Worm (Caenorhabditis elegans) whole organism, L2 larva: ENCODE measurements around the gene C34D4.3.
A peak's percentile ranks its signal among the peaks of the same experiment; 100 is the strongest.

Source experiments
- C34F6.9 ChIP-seq: fragments of 150-350 bp; optimal IDR thresholded peaks from 2 replicates; lab custom pipeline; 2014; ENCODE audit warnings: missing biosample characterization, missing genetic modification characterization
- R02D3.7 ChIP-seq: fragments of 150-350 bp; optimal IDR thresholded peaks from 2 replicates; lab custom pipeline; 2014; ENCODE audit warnings: missing biosample characterization, missing genetic modification characterization
- Y55F3AM.14 ChIP-seq: fragments of 200-800 bp; sonication (Bioruptor generic); optimal IDR thresholded peaks from 2 replicates; lab custom pipeline; 2018; ENCODE audit warnings: mild to moderate bottlenecking, missing genetic modification characterization, missing compliant biosample characterization
- ZK546.5 ChIP-seq: sonication (generic microtip); optimal IDR thresholded peaks from 2 replicates; lab custom pipeline; 2017; ENCODE audit warnings: missing biosample characterization, missing genetic modification characterization
- alr-1 ChIP-seq: fragments of 150-350 bp; optimal IDR thresholded peaks from 2 replicates; lab custom pipeline; 2014; ENCODE audit warnings: missing biosample characterization, missing genetic modification characterization
- aly-2 ChIP-seq: fragments of 150-350 bp; optimal IDR thresholded peaks from 2 replicates; lab custom pipeline; 2014; ENCODE audit warnings: missing biosample characterization, missing genetic modification characterization
- ama-1 ChIP-seq: fragments of 150-350 bp; optimal IDR thresholded peaks from 2 replicates; lab custom pipeline; 2018; ENCODE audit warnings: inconsistent platforms
- blmp-1 ChIP-seq: sonication (generic microtip); optimal IDR thresholded peaks from 2 replicates; lab custom pipeline; 2017; ENCODE audit warnings: missing genetic modification characterization, mild to moderate bottlenecking, missing compliant biosample characterization, antibody characterized with exemption, moderate library complexity; ENCODE audit not compliant: insufficient read depth
- ceh-16 ChIP-seq: fragments of 150-350 bp; optimal IDR thresholded peaks from 2 replicates; lab custom pipeline; 2014; ENCODE audit warnings: missing biosample characterization, missing genetic modification characterization
- ceh-82 ChIP-seq: fragments of 150-350 bp; optimal IDR thresholded peaks from 2 replicates; lab custom pipeline; 2014; ENCODE audit warnings: missing biosample characterization, missing genetic modification characterization
- crh-2 ChIP-seq: sonication (generic microtip); optimal IDR thresholded peaks from 2 replicates; lab custom pipeline; 2017; ENCODE audit warnings: missing biosample characterization, missing genetic modification characterization
- egl-27 ChIP-seq: sonication (generic microtip); optimal IDR thresholded peaks from 3 replicates; lab custom pipeline; 2017; ENCODE audit warnings: missing biosample characterization, missing genetic modification reagents, missing genetic modification characterization
- elt-1 ChIP-seq: fragments of 150-350 bp; optimal IDR thresholded peaks from 2 replicates; lab custom pipeline; 2014; ENCODE audit warnings: missing biosample characterization, missing genetic modification characterization
- elt-3 ChIP-seq: sonication (generic microtip); optimal IDR thresholded peaks from 2 replicates; lab custom pipeline; 2017; ENCODE audit warnings: missing biosample characterization, missing genetic modification characterization
- fos-1 ChIP-seq: fragments of 150-350 bp; optimal IDR thresholded peaks from 2 replicates; lab custom pipeline; 2014; ENCODE audit warnings: missing biosample characterization, missing genetic modification characterization
- gmeb-1 ChIP-seq: fragments of 150-350 bp; optimal IDR thresholded peaks from 2 replicates; lab custom pipeline; 2014; ENCODE audit warnings: missing biosample characterization, missing genetic modification characterization
- lin-11 ChIP-seq: fragments of 150-350 bp; sonication (generic microtip); optimal IDR thresholded peaks from 2 replicates; lab custom pipeline; 2014; ENCODE audit warnings: missing biosample characterization, missing genetic modification characterization, inconsistent platforms, mixed read lengths
- lin-13 ChIP-seq: fragments of 150-350 bp; optimal IDR thresholded peaks from 2 replicates; lab custom pipeline; 2014; ENCODE audit warnings: missing biosample characterization, missing genetic modification reagents, missing genetic modification characterization
- lin-39 ChIP-seq: fragments of 150-350 bp; optimal IDR thresholded peaks from 2 replicates; lab custom pipeline; 2014; ENCODE audit warnings: missing biosample characterization, missing genetic modification reagents, missing genetic modification characterization
- lsy-2 ChIP-seq, 2 experiments: fragments of 150-350 bp in 1 of 2; sonication (generic microtip) in 1 of 2; optimal IDR thresholded peaks; 2 replicates each; lab custom pipeline; 2014 to 2017; ENCODE audit warnings: missing biosample characterization in 2 of 2, missing genetic modification characterization in 2 of 2
- mab-5 ChIP-seq: fragments of 150-350 bp; optimal IDR thresholded peaks from 2 replicates; lab custom pipeline; 2014; ENCODE audit warnings: missing biosample characterization, missing genetic modification characterization
- mbf-1 ChIP-seq: sonication (generic microtip); optimal IDR thresholded peaks from 2 replicates; lab custom pipeline; 2017; ENCODE audit warnings: missing biosample characterization, missing genetic modification characterization
- mdl-1 ChIP-seq, 2 experiments: fragments of 150-350 bp in 1 of 2; sonication (generic microtip) in 1 of 2; optimal IDR thresholded peaks; 2 replicates each; lab custom pipeline; 2017; ENCODE audit warnings: missing biosample characterization in 2 of 2, missing genetic modification characterization in 2 of 2
- nhr-10 ChIP-seq: sonication (generic microtip); optimal IDR thresholded peaks from 2 replicates; lab custom pipeline; 2017; ENCODE audit warnings: missing biosample characterization, missing genetic modification characterization
- nhr-11 ChIP-seq: fragments of 150-350 bp; optimal IDR thresholded peaks from 2 replicates; lab custom pipeline; 2014; ENCODE audit warnings: missing biosample characterization, missing genetic modification characterization
- nhr-12 ChIP-seq: fragments of 150-350 bp; optimal IDR thresholded peaks from 2 replicates; lab custom pipeline; 2014; ENCODE audit warnings: missing biosample characterization, missing genetic modification characterization
- nhr-129 ChIP-seq: fragments of 150-350 bp; optimal IDR thresholded peaks from 2 replicates; lab custom pipeline; 2014; ENCODE audit warnings: missing biosample characterization, missing genetic modification characterization
- nhr-21 ChIP-seq: fragments of 150-350 bp; optimal IDR thresholded peaks from 2 replicates; lab custom pipeline; 2014; ENCODE audit warnings: missing biosample characterization, missing genetic modification characterization
- nhr-23 ChIP-seq: fragments of 150-350 bp; optimal IDR thresholded peaks from 2 replicates; lab custom pipeline; 2014; ENCODE audit warnings: missing biosample characterization, missing genetic modification reagents, missing genetic modification characterization
- nhr-237 ChIP-seq: fragments of 150-350 bp; optimal IDR thresholded peaks from 2 replicates; lab custom pipeline; 2014; ENCODE audit warnings: missing biosample characterization, missing genetic modification characterization
- nhr-25 ChIP-seq: fragments of 150-350 bp; sonication (generic microtip); optimal IDR thresholded peaks from 3 replicates; lab custom pipeline; 2014; ENCODE audit warnings: missing biosample characterization, missing genetic modification characterization
- nhr-6 ChIP-seq: fragments of 150-350 bp; optimal IDR thresholded peaks from 2 replicates; lab custom pipeline; 2014; ENCODE audit warnings: missing biosample characterization, missing genetic modification characterization
- nhr-77 ChIP-seq: fragments of 150-350 bp; optimal IDR thresholded peaks from 2 replicates; lab custom pipeline; 2014; ENCODE audit warnings: missing biosample characterization, missing genetic modification characterization
- peb-1 ChIP-seq: fragments of 150-350 bp; optimal IDR thresholded peaks from 2 replicates; lab custom pipeline; 2014; ENCODE audit warnings: missing biosample characterization, missing genetic modification characterization
- sem-4 ChIP-seq: fragments of 150-350 bp; optimal IDR thresholded peaks from 2 replicates; lab custom pipeline; 2014; ENCODE audit warnings: missing biosample characterization, missing genetic modification reagents, missing genetic modification characterization
- skn-1 ChIP-seq: sonication (generic microtip); optimal IDR thresholded peaks from 2 replicates; lab custom pipeline; 2017; ENCODE audit warnings: missing biosample characterization, missing genetic modification characterization
- sma-3 ChIP-seq: sonication (generic microtip); optimal IDR thresholded peaks from 2 replicates; lab custom pipeline; 2016; ENCODE audit warnings: missing genetic modification reagents, missing genetic modification characterization, missing compliant biosample characterization
- sma-9 ChIP-seq, 2 experiments: fragments of 150-350 bp in 1 of 2; sonication (generic microtip) in 1 of 2; optimal IDR thresholded peaks; 2 replicates each; lab custom pipeline; 2014 to 2016; ENCODE audit warnings: missing genetic modification characterization in 2 of 2, mild to moderate bottlenecking in 1 of 2, missing biosample characterization in 1 of 2, missing compliant biosample characterization in 1 of 2, missing genetic modification reagents in 1 of 2, moderate library complexity in 1 of 2
- snpc-4 ChIP-seq: fragments of 150-350 bp; optimal IDR thresholded peaks from 2 replicates; lab custom pipeline; 2014; ENCODE audit warnings: missing biosample characterization, missing genetic modification characterization
- unc-39 ChIP-seq: fragments of 150-350 bp; optimal IDR thresholded peaks from 2 replicates; lab custom pipeline; 2014; ENCODE audit warnings: missing biosample characterization, missing genetic modification characterization
- unc-55 ChIP-seq: fragments of 150-350 bp; sonication (generic microtip); optimal IDR thresholded peaks from 3 replicates; lab custom pipeline; 2014; ENCODE audit warnings: missing biosample characterization, missing genetic modification reagents, missing genetic modification characterization
- zag-1 ChIP-seq: fragments of 150-350 bp; optimal IDR thresholded peaks from 2 replicates; lab custom pipeline; 2014; ENCODE audit warnings: missing biosample characterization, missing genetic modification characterization
- ztf-1 ChIP-seq: fragments of 200-800 bp; sonication (Bioruptor generic); conservative IDR thresholded peaks from 2 replicates; pipeline ENCODE4 v1.3.6; 2022; ENCODE audit warnings: missing genetic modification characterization, missing compliant biosample characterization
- ztf-11 ChIP-seq: sonication (generic microtip); optimal IDR thresholded peaks from 2 replicates; lab custom pipeline; 2017; ENCODE audit warnings: missing biosample characterization, missing genetic modification characterization
- ztf-4 ChIP-seq: fragments of 150-350 bp; optimal IDR thresholded peaks from 2 replicates; lab custom pipeline; 2014; ENCODE audit warnings: missing biosample characterization, missing genetic modification characterization

Gene C34D4.3

DNA sequence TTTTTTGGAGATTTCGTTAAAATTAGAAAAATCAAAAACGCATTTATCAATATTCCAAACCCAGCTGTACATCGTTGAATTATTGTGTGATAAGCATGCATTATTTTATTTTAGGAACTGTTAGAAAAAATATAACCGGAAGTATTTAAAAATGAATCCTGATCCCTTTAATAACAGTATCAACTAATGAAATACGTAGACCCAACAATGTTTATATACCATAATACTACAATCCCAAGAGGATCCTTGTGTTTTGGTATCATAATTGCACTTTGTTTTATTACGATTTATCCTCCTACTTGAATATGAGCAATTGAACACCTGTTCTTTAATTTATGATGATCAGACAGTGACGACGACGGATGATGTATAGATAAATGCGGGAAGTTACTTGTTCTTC, 33.3 kb downstream of the C34D4.3 start, which contains the start of gene str-249:
Gene str-249, minus strand, starts transcription at position 101 of the 400 bp plus-strand sequence.
- TF ChIP-seq nhr-12 (tag; lab: Kevin White, UChicago) (no peak), blmp-1 (tag; lab: Kevin White, UChicago) (no peak), mbf-1 (tag; lab: Kevin White, UChicago) (no peak), unc-55 (GFP tag; lab: Kevin White, UChicago) (no peak), C34F6.9 (tag; lab: Kevin White, UChicago) (no peak), R02D3.7 (tag; lab: Kevin White, UChicago) (no peak), crh-2 (tag; lab: Kevin White, UChicago) (no peak), ama-1 (no peak), sem-4 (tag; lab: Kevin White, UChicago) (no peak), lin-11 (tag; lab: Kevin White, UChicago) (no peak), nhr-10 (tag; lab: Kevin White, UChicago) (no peak)
- TF ChIP-seq, all 48 proteins: peak for 0

DNA sequence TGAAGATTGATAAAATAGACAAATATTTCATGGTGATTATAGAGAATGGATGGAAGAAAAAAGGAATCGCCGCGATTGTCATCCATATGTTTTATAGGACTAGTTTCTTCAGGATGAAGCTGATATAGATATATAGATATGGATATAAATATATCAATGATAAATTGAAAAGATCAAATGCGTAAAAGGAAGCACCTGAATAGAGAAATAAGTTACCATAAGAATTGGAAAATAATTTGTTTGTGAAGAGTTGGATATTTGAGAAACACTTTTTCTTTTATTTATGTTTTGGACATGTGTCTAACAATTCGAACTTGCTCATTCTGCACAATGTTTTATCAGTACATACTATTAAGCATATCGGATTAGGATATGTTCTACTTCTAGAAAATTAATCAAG, 34.6 kb downstream of the C34D4.3 start, which contains the start of gene C42D4.13:
Gene C42D4.13, minus strand, starts transcription at position 101 of the 400 bp plus-strand sequence.
- TF ChIP-seq unc-39 = no peak
- TF ChIP-seq nhr-6 (tag; lab: Kevin White, UChicago) = no peak
- no peak for TF ChIP-seq C34F6.9 (tag; lab: Kevin White, UChicago)
- TF ChIP-seq mbf-1 (tag; lab: Kevin White, UChicago) = no peak
- no peak for TF ChIP-seq blmp-1 (tag; lab: Kevin White, UChicago)

DNA sequence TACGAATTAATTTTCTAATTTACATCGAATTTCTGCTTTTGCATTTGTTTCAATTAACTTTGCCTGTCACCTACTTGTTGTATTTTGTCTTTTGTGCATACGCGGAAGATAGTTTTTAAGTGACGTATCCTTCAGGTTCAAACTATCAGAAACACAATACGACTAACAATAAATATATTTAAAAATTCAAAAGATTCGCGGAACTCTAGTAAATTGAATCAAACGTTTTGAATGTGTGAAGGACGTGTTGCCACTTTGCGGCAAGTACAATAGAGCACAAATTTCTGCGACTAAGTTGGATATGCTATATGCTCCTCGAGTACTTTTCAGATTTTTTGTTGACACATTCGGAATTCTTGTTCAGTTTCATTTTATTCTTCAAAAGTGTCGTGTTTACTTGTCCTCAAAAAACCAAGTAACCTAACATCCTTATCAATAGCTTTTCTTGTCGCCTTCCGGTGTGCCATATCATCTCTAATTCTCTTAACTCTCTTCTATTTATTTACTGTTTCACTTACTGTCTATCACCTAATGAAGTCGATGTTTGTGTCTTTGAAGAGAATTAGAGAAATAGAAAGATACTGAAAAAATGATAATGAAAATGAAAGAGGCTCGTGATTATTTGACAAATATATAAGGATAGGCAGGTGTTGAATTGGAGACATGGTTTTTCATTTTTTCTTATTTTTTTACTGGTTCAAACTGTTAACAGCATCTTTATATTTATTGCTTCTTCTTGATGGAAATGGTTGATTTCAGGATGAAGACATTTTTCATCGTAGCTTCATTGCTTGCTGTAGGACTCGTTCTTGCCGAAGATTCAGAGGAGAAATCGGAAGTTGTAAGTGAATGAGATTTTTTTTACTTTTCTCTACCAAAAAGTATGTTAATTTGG, 35.3 kb downstream of the C34D4.3 start, which contains the start of gene srlf-7:
Gene srlf-7, plus strand, starts transcription at position 760 of the 895 bp plus-strand sequence.
- TF ChIP-seq ztf-4 (tag; lab: Kevin White, UChicago) (no peak), unc-39 (no peak), ama-1 (no peak), ztf-11 (tag; lab: Kevin White, UChicago) (no peak), lin-13 (GFP tag; lab: Kevin White, UChicago) (no peak), nhr-6 (tag; lab: Kevin White, UChicago) (no peak), mdl-1 (tag; optimal IDR thresholded peaks at IDR 0.05; lab: Kevin White, UChicago) (peak in 1 of 2 experiments; percentile 11), ceh-82 (tag; lab: Kevin White, UChicago) (no peak), egl-27 (tag; lab: Kevin White, UChicago) (peak; percentile 77), nhr-11 (tag; lab: Kevin White, UChicago) (no peak), nhr-23 (no peak), gmeb-1 (peak; percentile 75), lsy-2 (tag; optimal IDR thresholded peaks at IDR 0.05; lab: Kevin White, UChicago) (no peak), fos-1 (tag; lab: Kevin White, UChicago) (peak; percentile 98), sma-3 (GFP tag; lab: Kevin White, UChicago) (peak; percentile 78), nhr-77 (no peak), nhr-12 (tag; lab: Kevin White, UChicago) (no peak), R02D3.7 (tag; lab: Kevin White, UChicago) (no peak), sem-4 (tag; lab: Kevin White, UChicago) (no peak), mab-5 (tag; lab: Kevin White, UChicago) (no peak), lin-39 (no peak), mbf-1 (tag; lab: Kevin White, UChicago) (no peak), sma-9 (GFP tag; optimal IDR thresholded peaks at IDR 0.05; lab: Kevin White, UChicago) (peak; percentile 82), sma-9 (tag; optimal IDR thresholded peaks at IDR 0.05; lab: Kevin White, UChicago) (no peak), elt-3 (tag; lab: Kevin White, UChicago) (no peak), peb-1 (no peak), ZK546.5 (tag; lab: Kevin White, UChicago) (no peak), blmp-1 (tag; lab: Kevin White, UChicago) (peak; percentile 77), zag-1 (tag; lab: Kevin White, UChicago) (no peak), aly-2 (tag; lab: Kevin White, UChicago) (no peak), crh-2 (tag; lab: Kevin White, UChicago) (peak; percentile 76), skn-1 (tag; lab: Kevin White, UChicago) (no peak), snpc-4 (tag; lab: Kevin White, UChicago) (no peak), ceh-16 (no peak), nhr-129 (tag; lab: Kevin White, UChicago) (peak; percentile 27), elt-1 (tag; lab: Kevin White, UChicago) (no peak), nhr-237 (tag; lab: Kevin White, UChicago) (no peak), ztf-1 (GFP tag; lab: Robert Waterston, UW) (no peak), lin-11 (tag; lab: Kevin White, UChicago) (no peak), alr-1 (tag; lab: Kevin White, UChicago) (no peak), nhr-21 (tag; lab: Kevin White, UChicago) (peak; percentile 41), unc-55 (GFP tag; lab: Kevin White, UChicago) (no peak), nhr-25 (tag; lab: Kevin White, UChicago) (peak; percentile 70), Y55F3AM.14 (GFP tag; lab: Kevin White, UChicago) (no peak)
